Worm (Caenorhabditis elegans) whole organism, L4 larva: ENCODE data around the gene nhr-246.
A peak's percentile ranks its signal among the peaks of the same experiment; 100 is the strongest.

Experiments
- D1046.2 ChIP-seq: fragments of 200-800 bp; sonication (Bioruptor generic); IDR thresholded peaks from 2 replicates; pipeline ENCODE4 v1.3.6; 2022; ENCODE audit warnings: missing genetic modification characterization, missing compliant biosample characterization
- F44E2.7 ChIP-seq: fragments of 200-800 bp; sonication (Bioruptor generic); IDR thresholded peaks from 2 replicates; pipeline ENCODE4 v2.1.2; 2022; ENCODE audit warnings: missing genetic modification characterization, missing compliant biosample characterization
- Y105C5A.15 ChIP-seq: fragments of 200-800 bp; sonication (Bioruptor generic); IDR thresholded peaks from 2 replicates; pipeline ENCODE4 v1.3.6; 2022; ENCODE audit warnings: missing genetic modification characterization, missing compliant biosample characterization
- Y48G9A.11 ChIP-seq: fragments of 200-800 bp; sonication (Bioruptor generic); IDR thresholded peaks from 2 replicates; pipeline ENCODE4 v1.3.6; 2022; ENCODE audit warnings: missing genetic modification reagents, missing genetic modification characterization, missing compliant biosample characterization
- ZK337.2 ChIP-seq: fragments of 200-800 bp; sonication (Bioruptor generic); IDR thresholded peaks from 2 replicates; pipeline ENCODE4 v1.3.6; 2022; ENCODE audit warnings: missing genetic modification reagents, missing genetic modification characterization, missing compliant biosample characterization
- ZK546.5 ChIP-seq, 2 experiments: sonication (generic microtip); optimal IDR thresholded peaks; 2 replicates each; lab custom pipeline; 2017; ENCODE audit warnings: missing biosample characterization in 2 of 2, missing genetic modification characterization in 2 of 2
- aly-2 ChIP-seq: sonication (generic microtip); optimal IDR thresholded peaks from 2 replicates; lab custom pipeline; 2018; ENCODE audit warnings: missing biosample characterization, missing genetic modification characterization
- arid-1 ChIP-seq: fragments of 200-800 bp; sonication (Bioruptor generic); conservative IDR thresholded peaks from 2 replicates; pipeline ENCODE4 v1.3.6; 2022; ENCODE audit warnings: missing genetic modification reagents, missing genetic modification characterization, missing compliant biosample characterization
- ceh-28 ChIP-seq: fragments of 150-350 bp; optimal IDR thresholded peaks from 2 replicates; lab custom pipeline; 2014; ENCODE audit warnings: missing biosample characterization, missing genetic modification reagents, missing genetic modification characterization
- ces-1 ChIP-seq: fragments of 150-350 bp; sonication (generic microtip); optimal IDR thresholded peaks from 4 replicates; lab custom pipeline; 2014; ENCODE audit warnings: missing biosample characterization, missing genetic modification reagents, missing genetic modification characterization
- cey-2 ChIP-seq: sonication (generic microtip); optimal IDR thresholded peaks from 3 replicates; lab custom pipeline; 2017; ENCODE audit warnings: missing genetic modification characterization, mild to moderate bottlenecking, missing compliant biosample characterization, antibody characterized with exemption, borderline replicate concordance; ENCODE audit not compliant: insufficient read depth
- ctbp-1 ChIP-seq: fragments of 200-800 bp; sonication (Bioruptor generic); IDR thresholded peaks from 2 replicates; pipeline ENCODE4 v1.3.6; 2022; ENCODE audit warnings: missing genetic modification reagents, missing genetic modification characterization, missing compliant biosample characterization
- daf-16 ChIP-seq, 3 experiments: sonication (generic microtip); optimal IDR thresholded peaks; 2 replicates each; lab custom pipeline; 2016 to 2017; ENCODE audit warnings: missing genetic modification characterization in 3 of 3, missing genetic modification reagents in 3 of 3, mild to moderate bottlenecking in 2 of 3, missing compliant biosample characterization in 2 of 3, missing biosample characterization in 1 of 3, moderate library complexity in 1 of 3
- dmd-6 ChIP-seq: fragments of 200-800 bp; sonication (Bioruptor generic); IDR thresholded peaks from 2 replicates; pipeline ENCODE4 v1.3.6; 2022; ENCODE audit warnings: missing genetic modification reagents, missing genetic modification characterization, missing compliant biosample characterization
- dmd-8 ChIP-seq: fragments of 200-800 bp; sonication (Bioruptor generic); IDR thresholded peaks from 2 replicates; pipeline ENCODE4 v1.3.6; 2022; ENCODE audit warnings: missing genetic modification characterization, missing compliant biosample characterization
- dpl-1 ChIP-seq: fragments of 150-350 bp; optimal IDR thresholded peaks from 2 replicates; lab custom pipeline; 2014; ENCODE audit warnings: missing biosample characterization, missing genetic modification reagents, missing genetic modification characterization
- duxl-1 ChIP-seq: sonication (generic microtip); optimal IDR thresholded peaks from 2 replicates; lab custom pipeline; 2016; ENCODE audit warnings: mild to moderate bottlenecking, missing genetic modification characterization, moderate library complexity, missing compliant biosample characterization; ENCODE audit not compliant: poor library complexity
- dve-1 ChIP-seq: sonication (generic microtip); optimal IDR thresholded peaks from 2 replicates; lab custom pipeline; 2017; ENCODE audit warnings: antibody characterized with exemption, mild to moderate bottlenecking, missing genetic modification characterization, missing compliant biosample characterization; ENCODE audit not compliant: insufficient read depth
- egl-43 ChIP-seq: fragments of 200-800 bp; sonication (Bioruptor generic); IDR thresholded peaks from 2 replicates; pipeline ENCODE4 v1.3.6; 2022; ENCODE audit warnings: missing genetic modification reagents, missing genetic modification characterization, missing compliant biosample characterization
- fos-1 ChIP-seq: fragments of 150-350 bp; optimal IDR thresholded peaks from 2 replicates; lab custom pipeline; 2014; ENCODE audit warnings: missing biosample characterization, missing genetic modification characterization
- gei-8 ChIP-seq: fragments of 200-800 bp; sonication (Bioruptor generic); optimal IDR thresholded peaks from 2 replicates; lab custom pipeline; 2018; ENCODE audit warnings: mild to moderate bottlenecking, missing genetic modification characterization, missing compliant biosample characterization
- hlh-30 ChIP-seq: sonication (generic microtip); optimal IDR thresholded peaks from 2 replicates; lab custom pipeline; 2017; ENCODE audit warnings: antibody characterized with exemption, mild to moderate bottlenecking, missing genetic modification characterization, missing compliant biosample characterization; ENCODE audit not compliant: insufficient read depth
- lin-1 ChIP-seq: fragments of 200-800 bp; sonication (Bioruptor generic); IDR thresholded peaks from 2 replicates; pipeline ENCODE4 v1.3.6; 2022; ENCODE audit warnings: missing genetic modification reagents, missing genetic modification characterization, missing compliant biosample characterization
- lin-29 ChIP-seq: fragments of 200-800 bp; sonication (Bioruptor generic); IDR thresholded peaks from 2 replicates; pipeline ENCODE4 v1.3.6; 2022; ENCODE audit warnings: missing genetic modification reagents, missing genetic modification characterization, missing compliant biosample characterization
- lin-38 ChIP-seq: fragments of 200-800 bp; sonication (Bioruptor generic); IDR thresholded peaks from 2 replicates; pipeline ENCODE4 v1.3.6; 2022; ENCODE audit warnings: missing genetic modification reagents, missing genetic modification characterization, missing compliant biosample characterization
- mdl-1 ChIP-seq, 2 experiments: fragments of 150-350 bp in 1 of 2; sonication (generic microtip) in 1 of 2; optimal IDR thresholded peaks; 2 replicates each; lab custom pipeline; 2014 to 2017; ENCODE audit warnings: missing biosample characterization in 2 of 2, missing genetic modification characterization in 2 of 2
- mep-1 ChIP-seq: fragments of 150-350 bp; sonication (generic microtip); optimal IDR thresholded peaks from 3 replicates; lab custom pipeline; 2014; ENCODE audit warnings: missing biosample characterization, missing genetic modification characterization
- nhr-10 ChIP-seq: fragments of 150-350 bp; optimal IDR thresholded peaks from 2 replicates; lab custom pipeline; 2014; ENCODE audit warnings: missing biosample characterization, missing genetic modification characterization
- nhr-102 ChIP-seq: sonication (generic microtip); optimal IDR thresholded peaks from 2 replicates; lab custom pipeline; 2016; ENCODE audit warnings: mild to moderate bottlenecking, missing genetic modification characterization, moderate library complexity, missing compliant biosample characterization
- nhr-25 ChIP-seq: sonication (generic microtip); optimal IDR thresholded peaks from 2 replicates; lab custom pipeline; 2017; ENCODE audit warnings: missing genetic modification characterization, mild to moderate bottlenecking, missing compliant biosample characterization, antibody characterized with exemption, moderate library complexity, borderline replicate concordance; ENCODE audit not compliant: insufficient read depth
- nhr-28 ChIP-seq: fragments of 150-350 bp; optimal IDR thresholded peaks from 2 replicates; lab custom pipeline; 2014; ENCODE audit warnings: missing biosample characterization, missing genetic modification characterization
- nhr-48 ChIP-seq: sonication (generic microtip); optimal IDR thresholded peaks from 2 replicates; lab custom pipeline; 2016; ENCODE audit warnings: mild to moderate bottlenecking, missing genetic modification characterization, missing compliant biosample characterization
- nhr-6 ChIP-seq: fragments of 150-350 bp; optimal IDR thresholded peaks from 2 replicates; lab custom pipeline; 2014; ENCODE audit warnings: missing biosample characterization, missing genetic modification characterization
- nhr-76 ChIP-seq: fragments of 150-350 bp; optimal IDR thresholded peaks from 2 replicates; lab custom pipeline; 2014; ENCODE audit warnings: missing biosample characterization, missing genetic modification characterization
- nhr-77 ChIP-seq: fragments of 150-350 bp; optimal IDR thresholded peaks from 2 replicates; lab custom pipeline; 2014; ENCODE audit warnings: missing biosample characterization, missing genetic modification characterization
- pha-4 ChIP-seq, 2 experiments: fragments of 150-350 bp in 1 of 2; fragments of 200-800 bp in 1 of 2; sonication (Bioruptor generic) in 1 of 2; IDR thresholded peaks in 1 of 2; optimal IDR thresholded peaks in 1 of 2; 2 replicates each; pipeline versions ENCODE4 v1.3.6 to Lab custom; 2014 to 2022; ENCODE audit warnings: missing genetic modification characterization in 2 of 2, missing genetic modification reagents in 2 of 2, missing biosample characterization in 1 of 2, missing compliant biosample characterization in 1 of 2
- pqm-1 ChIP-seq: sonication (generic microtip); optimal IDR thresholded peaks from 2 replicates; lab custom pipeline; 2017; ENCODE audit warnings: missing biosample characterization, missing genetic modification characterization
- rbr-2 ChIP-seq: sonication (generic microtip); optimal IDR thresholded peaks from 2 replicates; lab custom pipeline; 2016; ENCODE audit warnings: missing genotype, missing genetic modification characterization, missing compliant biosample characterization
- saeg-2 ChIP-seq: fragments of 200-800 bp; sonication (Bioruptor generic); IDR thresholded peaks from 2 replicates; pipeline ENCODE4 v1.3.6; 2022; ENCODE audit warnings: missing genetic modification reagents, missing genetic modification characterization, missing compliant biosample characterization
- skn-1 ChIP-seq: fragments of 150-350 bp; optimal IDR thresholded peaks from 2 replicates; lab custom pipeline; 2014; ENCODE audit warnings: missing biosample characterization, missing genetic modification characterization
- unc-39 ChIP-seq: sonication (generic microtip); optimal IDR thresholded peaks from 2 replicates; lab custom pipeline; 2017; ENCODE audit warnings: missing biosample characterization, missing genetic modification characterization
- zfp-2 ChIP-seq: sonication (generic microtip); optimal IDR thresholded peaks from 2 replicates; lab custom pipeline; 2016; ENCODE audit warnings: mild to moderate bottlenecking, missing genetic modification characterization, missing compliant biosample characterization
- zfp-3 ChIP-seq: fragments of 200-800 bp; sonication (Bioruptor generic); conservative IDR thresholded peaks from 2 replicates; pipeline ENCODE4 v1.3.6; 2022; ENCODE audit warnings: missing genetic modification reagents, missing genetic modification characterization, missing compliant biosample characterization
- ztf-7 ChIP-seq: fragments of 150-350 bp; optimal IDR thresholded peaks from 2 replicates; lab custom pipeline; 2014; ENCODE audit warnings: missing biosample characterization, missing genetic modification characterization

The nhr-246 gene

ce11 chrV:15298597-15298996, 17.7 kb upstream of the nhr-246 start, which contains the start of gene cpr-3:
Gene cpr-3, minus strand, starts transcription at chrV:15298700.
- TF ChIP-seq ZK337.2 (GFP tag; lab: Robert Waterston, UW) (no peak), ces-1 (GFP tag; lab: Kevin White, UChicago) (no peak), skn-1 (tag; lab: Kevin White, UChicago) (no peak), ZK546.5 (tag; optimal IDR thresholded peaks at IDR 0.05; lab: Kevin White, UChicago) (no peak), fos-1 (no peak), nhr-102 (tag; lab: Kevin White, UChicago) (no peak), nhr-77 (peak; percentile 83), nhr-25 (tag; lab: Kevin White, UChicago) (no peak), mep-1 (tag; lab: Kevin White, UChicago) (no peak), gei-8 (no peak), arid-1 (GFP tag; lab: Robert Waterston, UW) (no peak), egl-43 (no peak), pha-4 (GFP tag; IDR thresholded peaks at IDR 0.05; lab: Robert Waterston, UW) (no peak; the same call in 1 of the 2 replicates), pha-4 (tag; optimal IDR thresholded peaks at IDR 0.05; lab: Kevin White, UChicago) (no peak), F44E2.7 (GFP tag; lab: Robert Waterston, UW) (no peak), nhr-6 (tag; lab: Kevin White, UChicago) (peak; percentile 99), nhr-48 (tag; lab: Kevin White, UChicago) (peak; percentile 27), lin-1 (GFP tag; lab: Robert Waterston, UW) (no peak), duxl-1 (tag; lab: Kevin White, UChicago) (no peak), nhr-10 (tag; lab: Kevin White, UChicago) (no peak), Y105C5A.15 (GFP tag; lab: Robert Waterston, UW) (no peak), D1046.2 (GFP tag; lab: Robert Waterston, UW) (no peak), lin-29 (GFP tag; lab: Robert Waterston, UW) (no peak), hlh-30 (tag; lab: Kevin White, UChicago) (peak; percentile 49), cey-2 (tag; lab: Kevin White, UChicago) (no peak), ctbp-1 (no peak), rbr-2 (tag; lab: Kevin White, UChicago) (no peak), ztf-7 (tag; lab: Kevin White, UChicago) (peak; percentile 31), pqm-1 (peak; percentile 99), Y48G9A.11 (GFP tag; lab: Robert Waterston, UW) (no peak), unc-39 (tag; lab: Kevin White, UChicago) (no peak), zfp-3 (no peak), dmd-8 (no peak), daf-16 (GFP tag; optimal IDR thresholded peaks at IDR 0.05; lab: Kevin White, UChicago) (no peak), daf-16 (tag; optimal IDR thresholded peaks at IDR 0.05; lab: Kevin White, UChicago) (peak; percentile 85), nhr-76 (no peak), saeg-2 (GFP tag; lab: Robert Waterston, UW) (no peak), nhr-28 (tag; lab: Kevin White, UChicago) (peak; percentile 98), mdl-1 (tag; optimal IDR thresholded peaks at IDR 0.05; lab: Kevin White, UChicago) (peak in 1 of 2 experiments; percentile 30), lin-38 (GFP tag; lab: Robert Waterston, UW) (no peak), ceh-28 (tag; lab: Kevin White, UChicago) (no peak), aly-2 (tag; lab: Kevin White, UChicago) (no peak), dmd-6 (GFP tag; lab: Robert Waterston, UW) (peak; percentile 95), dve-1 (tag; lab: Kevin White, UChicago) (peak; percentile 73), zfp-2 (no peak), dpl-1 (GFP tag; lab: Kevin White, UChicago) (no peak)
